Worm (Caenorhabditis elegans) whole organism, L1 larva: ENCODE measurements around the gene cal-7.

Experiments used
- irx-1 ChIP-seq: sonication (generic microtip); optimal IDR thresholded peaks from 2 replicates; lab custom pipeline; 2016; ENCODE audit warnings: missing genetic modification characterization, missing compliant biosample characterization
- nhr-237 ChIP-seq: fragments of 150-350 bp; optimal IDR thresholded peaks from 2 replicates; lab custom pipeline; 2014; ENCODE audit warnings: missing biosample characterization, missing genetic modification characterization

DNA sequence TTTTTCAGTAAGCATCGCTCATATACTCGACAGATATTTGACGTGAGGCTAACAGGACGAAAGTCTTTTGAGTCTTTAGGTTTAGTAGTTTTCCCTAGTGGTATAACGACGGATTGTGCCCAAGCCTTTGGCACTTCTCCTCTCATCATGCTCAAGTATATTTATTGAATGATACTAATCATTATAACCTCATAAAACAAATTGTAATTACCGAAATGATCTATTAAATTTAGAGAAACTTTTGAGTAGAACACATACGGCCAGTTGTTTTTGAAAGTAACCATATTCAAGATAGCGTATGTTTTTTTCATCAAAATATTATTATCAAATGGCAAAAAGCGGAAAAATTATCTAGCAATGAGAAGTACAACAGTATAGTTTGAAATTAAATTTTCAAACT lies 37.4 kb downstream of the cal-7 start:
- no peak for TF ChIP-seq nhr-237
- no peak for TF ChIP-seq irx-1
